Fruit fly (Drosophila melanogaster) whole organism, embryonic: ENCODE measurements around the gene Nulp1.

Source experiments
- ATbp ChIP-seq: fragments of 200-800 bp; sonication (Bioruptor generic); optimal IDR thresholded peaks from 2 replicates; lab custom pipeline; 2017; ENCODE audit warnings: missing biosample characterization, mild to moderate bottlenecking, missing genetic modification characterization, missing genetic modification reagents
- CG12299 ChIP-seq: fragments of 200-800 bp; sonication (Bioruptor generic); optimal IDR thresholded peaks from 2 replicates; lab custom pipeline; 2018; ENCODE audit warnings: missing biosample characterization, mild to moderate bottlenecking, missing genetic modification characterization
- CG12391 ChIP-seq: fragments of 200-800 bp; sonication (Bioruptor generic); optimal IDR thresholded peaks from 3 replicates; lab custom pipeline; 2018; ENCODE audit warnings: missing biosample characterization, mild to moderate bottlenecking, missing genetic modification characterization, moderate library complexity
- CG13424 ChIP-seq: fragments of 200-800 bp; sonication (Bioruptor generic); optimal IDR thresholded peaks from 2 replicates; lab custom pipeline; 2019; ENCODE audit warnings: missing biosample characterization, mild to moderate bottlenecking, missing genetic modification characterization, moderate library complexity
- CG14441 ChIP-seq: fragments of 200-800 bp; sonication (Bioruptor generic); IDR thresholded peaks from 2 replicates; pipeline ENCODE4 v1.3.6; 2022; ENCODE audit warnings: missing biosample characterization, missing genetic modification characterization
- CG15601 ChIP-seq: fragments of 200-800 bp; sonication (Bioruptor generic); optimal IDR thresholded peaks from 3 replicates; lab custom pipeline; 2019; ENCODE audit warnings: missing biosample characterization, mild to moderate bottlenecking, missing genetic modification characterization, moderate library complexity
- CG1602 ChIP-seq: fragments of 200-800 bp; sonication (Bioruptor generic); optimal IDR thresholded peaks from 3 replicates; lab custom pipeline; 2016; ENCODE audit warnings: missing biosample characterization, missing genetic modification characterization
- CG1647 ChIP-seq: fragments of 200-800 bp; sonication (Bioruptor generic); optimal IDR thresholded peaks from 3 replicates; lab custom pipeline; 2016; ENCODE audit warnings: missing biosample characterization, missing genetic modification characterization
- CG17186 ChIP-seq: fragments of 200-800 bp; sonication (Bioruptor generic); optimal IDR thresholded peaks from 3 replicates; lab custom pipeline; 2017; ENCODE audit warnings: missing biosample characterization, missing genetic modification reagents, missing genetic modification characterization
- CG17328 ChIP-seq: fragments of 200-800 bp; sonication (Bioruptor generic); IDR thresholded peaks from 2 replicates; pipeline ENCODE4 v1.3.6; 2022; ENCODE audit warnings: missing biosample characterization, missing genetic modification characterization
- CG17385 ChIP-seq: fragments of 200-800 bp; sonication (Bioruptor generic); optimal IDR thresholded peaks from 3 replicates; lab custom pipeline; 2018; ENCODE audit warnings: missing biosample characterization, mild to moderate bottlenecking, missing genetic modification characterization
- CG18476 ChIP-seq: fragments of 200-800 bp; sonication (Bioruptor generic); optimal IDR thresholded peaks from 2 replicates; lab custom pipeline; 2016; ENCODE audit warnings: missing biosample characterization, mild to moderate bottlenecking, missing genetic modification characterization
- CG18764 ChIP-seq: fragments of 200-800 bp; sonication (Bioruptor generic); optimal IDR thresholded peaks from 3 replicates; lab custom pipeline; 2016; ENCODE audit warnings: missing biosample characterization, missing genetic modification characterization
- CG30020 ChIP-seq: fragments of 200-800 bp; optimal IDR thresholded peaks from 2 replicates; lab custom pipeline; 2019; ENCODE audit warnings: missing biosample characterization, mild to moderate bottlenecking, missing genetic modification characterization, moderate library complexity
- CG30431 ChIP-seq: fragments of 200-800 bp; sonication (Bioruptor generic); optimal IDR thresholded peaks from 2 replicates; lab custom pipeline; 2017; ENCODE audit warnings: missing biosample characterization, missing genetic modification characterization
- CG6854 ChIP-seq: fragments of 200-800 bp; sonication (Bioruptor generic); optimal IDR thresholded peaks from 3 replicates; lab custom pipeline; 2017; ENCODE audit warnings: missing biosample characterization, mild to moderate bottlenecking, missing genetic modification characterization
- CG7357 ChIP-seq: fragments of 200-800 bp; sonication (Bioruptor generic); IDR thresholded peaks from 3 replicates; pipeline ENCODE4 v1.3.6; 2022; ENCODE audit warnings: missing biosample characterization, missing genetic modification characterization
- CG9609 ChIP-seq: fragments of 200-800 bp; sonication (Bioruptor generic); optimal IDR thresholded peaks from 3 replicates; lab custom pipeline; 2016; ENCODE audit warnings: missing biosample characterization, missing genetic modification characterization
- Chrac-16 ChIP-seq: fragments of 200-800 bp; sonication (Bioruptor generic); optimal IDR thresholded peaks from 3 replicates; lab custom pipeline; 2016; ENCODE audit warnings: missing biosample characterization, missing genetic modification characterization
- CkIIα-i1 ChIP-seq: fragments of 200-800 bp; sonication (Bioruptor generic); IDR thresholded peaks from 2 replicates; pipeline ENCODE4 v1.3.6; 2022; ENCODE audit warnings: missing biosample characterization, missing genetic modification characterization
- D19A ChIP-seq: fragments of 200-800 bp; optimal IDR thresholded peaks from 3 replicates; lab custom pipeline; 2019; ENCODE audit warnings: missing biosample characterization, mild to moderate bottlenecking, missing genetic modification characterization, moderate library complexity
- Deaf1 ChIP-seq: fragments of 200-800 bp; optimal IDR thresholded peaks from 3 replicates; lab custom pipeline; 2019; ENCODE audit warnings: missing biosample characterization, mild to moderate bottlenecking, missing genetic modification characterization, moderate library complexity
- Dll ChIP-seq: fragments of 200-800 bp; sonication (Bioruptor generic); IDR thresholded peaks from 4 replicates; pipeline ENCODE4 v1.3.6; 2022; ENCODE audit warnings: missing biosample characterization, missing genetic modification characterization; ENCODE audit not compliant: partially characterized antibody
- E2f2 ChIP-seq: fragments of 200-800 bp; sonication (Bioruptor generic); IDR thresholded peaks from 2 replicates; pipeline ENCODE4 v1.3.6; 2022; ENCODE audit warnings: missing biosample characterization, missing genetic modification characterization
- Hr39 ChIP-seq: fragments of >200 bp; optimal IDR thresholded peaks from 2 replicates; lab custom pipeline; 2017
- Nf-YB ChIP-seq: fragments of 200-800 bp; sonication (Bioruptor generic); optimal IDR thresholded peaks from 3 replicates; lab custom pipeline; 2019; ENCODE audit warnings: missing biosample characterization, mild to moderate bottlenecking, missing genetic modification characterization, moderate library complexity
- Rfx ChIP-seq: fragments of 200-800 bp; sonication (Bioruptor generic); IDR thresholded peaks from 2 replicates; pipeline ENCODE4 v1.3.6; 2022; ENCODE audit warnings: missing biosample characterization, missing genetic modification characterization
- Spps ChIP-seq: fragments of 200-800 bp; sonication (Bioruptor generic); optimal IDR thresholded peaks from 2 replicates; lab custom pipeline; 2018; ENCODE audit warnings: missing biosample characterization, mild to moderate bottlenecking, missing genetic modification characterization
- Usf ChIP-seq: fragments of 200-800 bp; sonication (Bioruptor generic); optimal IDR thresholded peaks from 2 replicates; lab custom pipeline; 2017; ENCODE audit warnings: missing genotype, missing biosample characterization, missing genetic modification characterization
- Vsx1 ChIP-seq: fragments of 200-800 bp; sonication (Bioruptor generic); optimal IDR thresholded peaks from 2 replicates; lab custom pipeline; 2017; ENCODE audit warnings: missing biosample characterization, mild to moderate bottlenecking, missing genetic modification characterization, missing genetic modification reagents
- ara ChIP-seq: fragments of 200-800 bp; sonication (Bioruptor generic); IDR thresholded peaks from 2 replicates; pipeline ENCODE4 v1.3.6; 2022; ENCODE audit warnings: missing biosample characterization, missing genetic modification characterization
- ase ChIP-seq: fragments of 200-800 bp; sonication (Bioruptor generic); IDR thresholded peaks from 3 replicates; pipeline ENCODE4 v1.3.6; 2022; ENCODE audit warnings: missing biosample characterization, missing genetic modification characterization
- cas ChIP-seq: fragments of 200-800 bp; sonication (Bioruptor generic); IDR thresholded peaks from 2 replicates; pipeline ENCODE4 v1.3.6; 2022; ENCODE audit warnings: missing biosample characterization, missing genetic modification characterization
- dimm ChIP-seq: fragments of 200-800 bp; sonication (Bioruptor generic); IDR thresholded peaks from 2 replicates; pipeline ENCODE4 v1.3.6; 2022; ENCODE audit warnings: missing biosample characterization, missing genetic modification characterization
- dm ChIP-seq: fragments of 200-800 bp; sonication (Bioruptor generic); optimal IDR thresholded peaks from 3 replicates; lab custom pipeline; 2016; ENCODE audit warnings: missing biosample characterization, missing genetic modification characterization
- emc ChIP-seq: fragments of 200-800 bp; sonication (Bioruptor generic); optimal IDR thresholded peaks from 2 replicates; lab custom pipeline; 2016; ENCODE audit warnings: missing biosample characterization, missing genetic modification characterization
- h ChIP-seq: fragments of >200 bp; optimal IDR thresholded peaks from 2 replicates; lab custom pipeline; 2017
- ham ChIP-seq: fragments of 200-800 bp; sonication (Bioruptor generic); IDR thresholded peaks from 2 replicates; pipeline ENCODE4 v1.3.6; 2022; ENCODE audit warnings: missing biosample characterization, missing genetic modification characterization
- inv ChIP-seq: fragments of 200-800 bp; sonication (Bioruptor generic); IDR thresholded peaks from 2 replicates; pipeline ENCODE4 v1.3.6; 2022; ENCODE audit warnings: missing biosample characterization, missing genetic modification characterization; ENCODE audit not compliant: partially characterized antibody
- lmd ChIP-seq: fragments of 200-800 bp; sonication (Bioruptor generic); IDR thresholded peaks from 2 replicates; pipeline ENCODE4 v1.3.6; 2022; ENCODE audit warnings: missing biosample characterization, missing genetic modification characterization
- maf-S ChIP-seq: fragments of 200-800 bp; sonication (Bioruptor generic); optimal IDR thresholded peaks from 2 replicates; lab custom pipeline; 2016; ENCODE audit warnings: missing biosample characterization, missing genetic modification characterization
- nmo ChIP-seq: fragments of 200-800 bp; sonication (Bioruptor generic); optimal IDR thresholded peaks from 2 replicates; lab custom pipeline; 2018; ENCODE audit warnings: missing biosample characterization, mild to moderate bottlenecking, missing genetic modification characterization, moderate library complexity
- peb ChIP-seq: fragments of 200-800 bp; sonication (Bioruptor generic); IDR thresholded peaks from 2 replicates; pipeline ENCODE4 v1.3.6; 2022; ENCODE audit warnings: missing biosample characterization, missing genetic modification characterization
- pfk ChIP-seq: fragments of 200-800 bp; sonication (Bioruptor generic); optimal IDR thresholded peaks from 2 replicates; lab custom pipeline; 2018; ENCODE audit warnings: missing biosample characterization, mild to moderate bottlenecking, missing genetic modification characterization, moderate library complexity
- phol ChIP-seq: fragments of 200-800 bp; sonication (Bioruptor generic); optimal IDR thresholded peaks from 3 replicates; lab custom pipeline; 2018; ENCODE audit warnings: missing biosample characterization, mild to moderate bottlenecking, missing genetic modification characterization, moderate library complexity
- pita ChIP-seq: fragments of 200-800 bp; sonication (Bioruptor generic); optimal IDR thresholded peaks from 2 replicates; lab custom pipeline; 2017; ENCODE audit warnings: missing biosample characterization, mild to moderate bottlenecking, missing genetic modification characterization
- pnt ChIP-seq: fragments of 200-800 bp; sonication (Bioruptor generic); optimal IDR thresholded peaks from 3 replicates; lab custom pipeline; 2016; ENCODE audit warnings: missing biosample characterization, missing genetic modification characterization
- sd ChIP-seq: fragments of 200-800 bp; sonication (Bioruptor generic); optimal IDR thresholded peaks from 3 replicates; lab custom pipeline; 2018; ENCODE audit warnings: missing biosample characterization, mild to moderate bottlenecking, missing genetic modification characterization, moderate library complexity
- slou ChIP-seq: fragments of 200-800 bp; sonication (Bioruptor generic); optimal IDR thresholded peaks from 3 replicates; lab custom pipeline; 2016; ENCODE audit warnings: missing biosample characterization, missing genetic modification characterization
- sqz ChIP-seq: fragments of 200-800 bp; sonication (Bioruptor generic); optimal IDR thresholded peaks from 3 replicates; lab custom pipeline; 2018; ENCODE audit warnings: missing biosample characterization, mild to moderate bottlenecking, missing genetic modification characterization
- tin ChIP-seq: fragments of 200-800 bp; sonication (Bioruptor generic); optimal IDR thresholded peaks from 3 replicates; lab custom pipeline; 2016; ENCODE audit warnings: missing biosample characterization, missing genetic modification characterization
- ttk ChIP-seq: fragments of 200-800 bp; sonication (Bioruptor generic); IDR thresholded peaks from 2 replicates; pipeline ENCODE4 v2.1.2; 2022; ENCODE audit warnings: missing biosample characterization, missing genetic modification characterization
- vvl ChIP-seq: fragments of 200-800 bp; sonication (Bioruptor generic); IDR thresholded peaks from 2 replicates; pipeline ENCODE4 v1.3.6; 2022; ENCODE audit warnings: missing biosample characterization, missing genetic modification characterization

Nulp1 gene

dm6 chr3L:8091650-8092068, 18.5 kb upstream of the Nulp1 start, which contains the start of gene CG7565 (continued):
- TF ChIP-seq CG18764 (GFP tag; lab: Kevin White, UChicago) (no peak), E2f2 (GFP tag; lab: Robert Waterston, UW) (peak; percentile 38; the same call in 1 of the 2 replicates), ham (GFP tag; lab: Robert Waterston, UW) (no peak), Usf (GFP tag; lab: Kevin White, UChicago) (no peak), cas (GFP tag; lab: Robert Waterston, UW) (no peak), pita (GFP tag; lab: Kevin White, UChicago) (no peak), CG30020 (tag; lab: Kevin White, UChicago) (no peak), CG17186 (GFP tag; lab: Kevin White, UChicago) (peak; percentile 77), ATbp (GFP tag; lab: Kevin White, UChicago) (no peak), CG9609 (GFP tag; lab: Kevin White, UChicago) (peak; percentile 16), D19A (tag; lab: Kevin White, UChicago) (peak; percentile 22), CG17385 (GFP tag; lab: Kevin White, UChicago) (peak; percentile 50), CG14441 (GFP tag; lab: Robert Waterston, UW) (no peak), ttk (no peak), lmd (GFP tag; lab: Robert Waterston, UW) (peak; percentile 15; the same call in 1 of the 2 replicates), nmo (GFP tag; lab: Kevin White, UChicago) (no peak), h (lab: Kevin White, UChicago) (no peak), Vsx1 (GFP tag; lab: Kevin White, UChicago) (peak; percentile 40), dm (GFP tag; lab: Kevin White, UChicago) (peak; percentile 18), phol (tag; lab: Kevin White, UChicago) (peak; percentile 23), sqz (GFP tag; lab: Kevin White, UChicago) (peak; percentile 77), pnt (GFP tag; lab: Kevin White, UChicago) (no peak), ase (GFP tag; lab: Robert Waterston, UW) (no peak), CG12299 (tag; lab: Kevin White, UChicago) (peak; percentile 12), CkIIα-i1 (GFP tag; lab: Robert Waterston, UW) (no peak), CG12391 (peak; percentile 23), dimm (GFP tag; lab: Robert Waterston, UW) (no peak), Rfx (GFP tag; lab: Robert Waterston, UW) (peak; percentile 71), CG1647 (GFP tag; lab: Kevin White, UChicago) (peak; percentile 26), Chrac-16 (no peak), Dll (GFP tag; lab: Robert Waterston, UW) (peak; percentile 53; the same call in 1 of the 4 replicates), CG30431 (GFP tag; lab: Kevin White, UChicago) (no peak), CG17328 (GFP tag; lab: Robert Waterston, UW) (no peak), slou (no peak), CG15601 (tag; lab: Kevin White, UChicago) (no peak), inv (GFP tag; lab: Robert Waterston, UW) (no peak), vvl (GFP tag; lab: Robert Waterston, UW) (peak; percentile 77), Deaf1 (tag; lab: Kevin White, UChicago) (peak; percentile 36), CG1602 (no peak), Nf-YB (no peak), Spps (no peak), sd (tag; lab: Kevin White, UChicago) (peak; percentile 18), pfk (peak; percentile 39), CG18476 (peak; percentile 3), maf-S (peak; percentile 42), CG7357 (GFP tag; lab: Robert Waterston, UW) (no peak), CG13424 (no peak), Hr39 (lab: Kevin White, UChicago) (no peak), CG6854 (GFP tag; lab: Kevin White, UChicago) (no peak), emc (GFP tag; lab: Kevin White, UChicago) (no peak), ara (GFP tag; lab: Robert Waterston, UW) (0 out of 2 replicates have a peak, but pooled peaks have one; percentile 5), peb (GFP tag; lab: Robert Waterston, UW) (no peak), tin (GFP tag; lab: Kevin White, UChicago) (peak; percentile 38)
